Fruit fly (Drosophila melanogaster) whole organism, embryonic: ENCODE results near the gene Tim9b.

ENCODE experiments used
- Adf1 ChIP-seq: fragments of 200-800 bp; sonication (Bioruptor generic); IDR thresholded peaks from 2 replicates; pipeline ENCODE4 v1.3.6; 2022; ENCODE audit warnings: missing biosample characterization, missing genetic modification characterization
- Awh ChIP-seq: fragments of 200-800 bp; sonication (Bioruptor generic); IDR thresholded peaks from 2 replicates; pipeline ENCODE4, ENCODE4 v1.3.6; 2022; ENCODE audit warnings: missing biosample characterization, missing genetic modification characterization
- B-H2 ChIP-seq: fragments of 200-800 bp; sonication (Bioruptor generic); optimal IDR thresholded peaks from 2 replicates; lab custom pipeline; 2018; ENCODE audit warnings: missing biosample characterization, mild to moderate bottlenecking, missing genetic modification characterization
- CG10462 ChIP-seq: fragments of 200-800 bp; sonication (Bioruptor generic); optimal IDR thresholded peaks from 2 replicates; lab custom pipeline; 2016; ENCODE audit warnings: missing biosample characterization, missing genetic modification characterization
- CG10654 ChIP-seq: fragments of 200-800 bp; sonication (Bioruptor generic); optimal IDR thresholded peaks from 2 replicates; lab custom pipeline; 2016; ENCODE audit warnings: missing biosample characterization, missing genetic modification characterization
- CG11504 ChIP-seq: fragments of 200-800 bp; sonication (Bioruptor generic); optimal IDR thresholded peaks from 3 replicates; lab custom pipeline; 2019; ENCODE audit warnings: missing biosample characterization, mild to moderate bottlenecking, missing genetic modification characterization, moderate library complexity
- CG11696 ChIP-seq: fragments of 200-800 bp; sonication (Bioruptor generic); IDR thresholded peaks from 2 replicates; pipeline ENCODE4 v1.3.6; 2022; ENCODE audit warnings: missing biosample characterization, missing genetic modification characterization
- CG12236 ChIP-seq: fragments of 200-800 bp; sonication (Bioruptor generic); optimal IDR thresholded peaks from 2 replicates; lab custom pipeline; 2016; ENCODE audit warnings: missing biosample characterization, missing genetic modification characterization
- CG12299 ChIP-seq: fragments of 200-800 bp; sonication (Bioruptor generic); optimal IDR thresholded peaks from 2 replicates; lab custom pipeline; 2018; ENCODE audit warnings: missing biosample characterization, mild to moderate bottlenecking, missing genetic modification characterization
- CG15479 ChIP-seq: fragments of 200-800 bp; sonication (Bioruptor generic); optimal IDR thresholded peaks from 3 replicates; lab custom pipeline; 2019; ENCODE audit warnings: missing biosample characterization, mild to moderate bottlenecking, missing genetic modification characterization, moderate library complexity
- CG1603 ChIP-seq: fragments of 200-800 bp; sonication (Bioruptor generic); optimal IDR thresholded peaks from 2 replicates; lab custom pipeline; 2019; ENCODE audit warnings: missing biosample characterization, mild to moderate bottlenecking, missing genetic modification characterization, moderate library complexity
- CG1832 ChIP-seq: fragments of 200-800 bp; sonication (Bioruptor generic); optimal IDR thresholded peaks from 2 replicates; lab custom pipeline; 2017; ENCODE audit warnings: missing biosample characterization, mild to moderate bottlenecking, missing genetic modification characterization, inconsistent platforms
- CG34376 ChIP-seq: fragments of 200-800 bp; sonication (Bioruptor generic); optimal IDR thresholded peaks from 2 replicates; lab custom pipeline; 2018; ENCODE audit warnings: missing biosample characterization, mild to moderate bottlenecking, missing genetic modification characterization
- CG7556 ChIP-seq: fragments of 200-800 bp; sonication (Bioruptor generic); optimal IDR thresholded peaks from 2 replicates; lab custom pipeline; 2017; ENCODE audit warnings: missing biosample characterization, mild to moderate bottlenecking, missing genetic modification characterization
- CG8944 ChIP-seq: fragments of 200-800 bp; sonication (Bioruptor generic); optimal IDR thresholded peaks from 3 replicates; lab custom pipeline; 2016; ENCODE audit warnings: missing biosample characterization, missing genetic modification characterization
- CG9609 ChIP-seq: fragments of 200-800 bp; sonication (Bioruptor generic); optimal IDR thresholded peaks from 3 replicates; lab custom pipeline; 2016; ENCODE audit warnings: missing biosample characterization, missing genetic modification characterization
- CG9932 ChIP-seq: fragments of 200-800 bp; sonication (Bioruptor generic); IDR thresholded peaks from 2 replicates; pipeline ENCODE4 v1.3.6; 2022; ENCODE audit warnings: missing biosample characterization, missing genetic modification characterization
- CHES-1-like ChIP-seq: fragments of 200-800 bp; sonication (Bioruptor generic); optimal IDR thresholded peaks from 2 replicates; lab custom pipeline; 2016; ENCODE audit warnings: missing biosample characterization, missing genetic modification characterization
- D19A ChIP-seq: fragments of 200-800 bp; optimal IDR thresholded peaks from 3 replicates; lab custom pipeline; 2019; ENCODE audit warnings: missing biosample characterization, mild to moderate bottlenecking, missing genetic modification characterization, moderate library complexity
- Fer2 ChIP-seq: fragments of 200-800 bp; sonication (Bioruptor generic); optimal IDR thresholded peaks from 2 replicates; lab custom pipeline; 2018; ENCODE audit warnings: missing biosample characterization, mild to moderate bottlenecking, missing genetic modification characterization, moderate library complexity
- HLH54F ChIP-seq: fragments of 200-800 bp; sonication (Bioruptor generic); optimal IDR thresholded peaks from 3 replicates; lab custom pipeline; 2016; ENCODE audit warnings: missing biosample characterization, missing genetic modification characterization
- HLHmδ ChIP-seq: fragments of 200-800 bp; sonication (Bioruptor generic); optimal IDR thresholded peaks from 2 replicates; lab custom pipeline; 2018; ENCODE audit warnings: missing biosample characterization, mild to moderate bottlenecking, missing genetic modification characterization, moderate library complexity
- MTF-1 ChIP-seq: fragments of 200-800 bp; sonication (Bioruptor generic); optimal IDR thresholded peaks from 2 replicates; lab custom pipeline; 2018; ENCODE audit warnings: missing biosample characterization, mild to moderate bottlenecking, missing genetic modification characterization, borderline replicate concordance
- NC2β ChIP-seq: fragments of 200-800 bp; sonication (Bioruptor generic); optimal IDR thresholded peaks from 2 replicates; lab custom pipeline; 2016; ENCODE audit warnings: missing biosample characterization, missing genetic modification characterization
- Nf-YB ChIP-seq: fragments of 200-800 bp; sonication (Bioruptor generic); optimal IDR thresholded peaks from 3 replicates; lab custom pipeline; 2019; ENCODE audit warnings: missing biosample characterization, mild to moderate bottlenecking, missing genetic modification characterization, moderate library complexity
- PHDP ChIP-seq: fragments of 200-800 bp; sonication (Bioruptor generic); optimal IDR thresholded peaks from 3 replicates; lab custom pipeline; 2018; ENCODE audit warnings: missing biosample characterization, mild to moderate bottlenecking, missing genetic modification characterization, moderate library complexity
- Vsx1 ChIP-seq: fragments of 200-800 bp; sonication (Bioruptor generic); optimal IDR thresholded peaks from 2 replicates; lab custom pipeline; 2017; ENCODE audit warnings: missing biosample characterization, mild to moderate bottlenecking, missing genetic modification characterization, missing genetic modification reagents
- az2 ChIP-seq: fragments of 200-800 bp; sonication (Bioruptor generic); optimal IDR thresholded peaks from 3 replicates; lab custom pipeline; 2016; ENCODE audit warnings: missing biosample characterization, missing genetic modification characterization
- crol ChIP-seq: fragments of 200-800 bp; sonication (Bioruptor generic); IDR thresholded peaks from 2 replicates; pipeline ENCODE4 v1.3.6; 2022; ENCODE audit warnings: missing biosample characterization, missing genetic modification characterization
- da ChIP-seq: fragments of 200-800 bp; sonication (Bioruptor generic); optimal IDR thresholded peaks from 2 replicates; lab custom pipeline; 2016; ENCODE audit warnings: missing biosample characterization, missing genetic modification characterization
- dan ChIP-seq: fragments of 200-800 bp; sonication (Bioruptor generic); IDR thresholded peaks from 2 replicates; pipeline ENCODE4 v1.3.6; 2022; ENCODE audit warnings: missing biosample characterization, missing genetic modification characterization
- esg ChIP-seq: fragments of 200-800 bp; sonication (Bioruptor generic); conservative IDR thresholded peaks from 2 replicates; pipeline ENCODE4 v1.3.6; 2022; ENCODE audit warnings: missing biosample characterization, missing genetic modification characterization
- gce ChIP-seq: fragments of 200-800 bp; sonication (Bioruptor generic); IDR thresholded peaks from 3 replicates; pipeline ENCODE4 v1.3.6; 2022; ENCODE audit warnings: missing biosample characterization, missing genetic modification characterization
- gcm ChIP-seq: fragments of 200-800 bp; sonication (Bioruptor generic); optimal IDR thresholded peaks from 2 replicates; lab custom pipeline; 2019; ENCODE audit warnings: missing biosample characterization, mild to moderate bottlenecking, missing genetic modification characterization, moderate library complexity
- gcm2 ChIP-seq: fragments of 200-800 bp; sonication (Bioruptor generic); optimal IDR thresholded peaks from 2 replicates; lab custom pipeline; 2016; ENCODE audit warnings: missing biosample characterization, missing genetic modification characterization
- gro ChIP-seq: fragments of 200-800 bp; sonication (Bioruptor generic); optimal IDR thresholded peaks from 2 replicates; lab custom pipeline; 2016; ENCODE audit warnings: missing biosample characterization, missing genetic modification characterization
- hb ChIP-seq: fragments of 200-800 bp; sonication (Bioruptor generic); IDR thresholded peaks from 3 replicates; pipeline ENCODE4 v1.3.6; 2022; ENCODE audit warnings: missing biosample characterization, missing genetic modification characterization; ENCODE audit not compliant: partially characterized antibody
- hth ChIP-seq: fragments of >200 bp; optimal IDR thresholded peaks from 2 replicates; lab custom pipeline; 2017; ENCODE audit warnings: inconsistent platforms
- knrl ChIP-seq: fragments of 200-800 bp; sonication (Bioruptor generic); IDR thresholded peaks from 3 replicates; pipeline ENCODE4 v1.3.6; 2022; ENCODE audit warnings: missing biosample characterization, missing genetic modification characterization; ENCODE audit not compliant: partially characterized antibody
- lilli ChIP-seq: fragments of 200-800 bp; sonication (Bioruptor generic); optimal IDR thresholded peaks from 3 replicates; lab custom pipeline; 2016; ENCODE audit warnings: missing biosample characterization, missing genetic modification characterization
- pfk ChIP-seq: fragments of 200-800 bp; sonication (Bioruptor generic); optimal IDR thresholded peaks from 2 replicates; lab custom pipeline; 2018; ENCODE audit warnings: missing biosample characterization, mild to moderate bottlenecking, missing genetic modification characterization, moderate library complexity
- prd ChIP-seq, 3 experiments: fragments of >200 bp in 2 of 3; fragments of 200-800 bp in 1 of 3; sonication (Bioruptor generic) in 1 of 3; optimal IDR thresholded peaks in 2 of 3; IDR thresholded peaks in 1 of 3; 2 replicates in 2 of 3; 3 replicates in 1 of 3; pipeline versions ENCODE4 v1.3.6 to Lab custom; 2017 to 2022; ENCODE audit warnings: missing biosample characterization in 1 of 3, missing genetic modification characterization in 1 of 3
- ro ChIP-seq: fragments of 200-800 bp; sonication (Bioruptor generic); IDR thresholded peaks from 2 replicates; pipeline ENCODE4 v1.3.6; 2022; ENCODE audit warnings: missing biosample characterization, missing genetic modification characterization
- salm ChIP-seq: fragments of 200-800 bp; sonication (Bioruptor generic); optimal IDR thresholded peaks from 2 replicates; lab custom pipeline; 2018; ENCODE audit warnings: missing biosample characterization, mild to moderate bottlenecking, missing genetic modification characterization
- sens ChIP-seq: fragments of 200-800 bp; sonication (Bioruptor generic); peaks from one replicate; lab custom pipeline; 2016; ENCODE audit warnings: missing biosample characterization, missing genetic modification characterization
- sima ChIP-seq: fragments of 200-800 bp; sonication (Bioruptor generic); optimal IDR thresholded peaks from 2 replicates; lab custom pipeline; 2016; ENCODE audit warnings: missing biosample characterization, missing genetic modification characterization
- slp2 ChIP-seq: fragments of 200-800 bp; sonication (Bioruptor generic); optimal IDR thresholded peaks from 2 replicates; lab custom pipeline; 2016; ENCODE audit warnings: missing biosample characterization, missing genetic modification characterization
- sqz ChIP-seq: fragments of 200-800 bp; sonication (Bioruptor generic); optimal IDR thresholded peaks from 3 replicates; lab custom pipeline; 2018; ENCODE audit warnings: missing biosample characterization, mild to moderate bottlenecking, missing genetic modification characterization
- trh ChIP-seq: fragments of 200-800 bp; sonication (Bioruptor generic); optimal IDR thresholded peaks from 2 replicates; lab custom pipeline; 2016; ENCODE audit warnings: missing biosample characterization, missing genetic modification characterization
- zen ChIP-seq: fragments of 200-800 bp; sonication (Bioruptor generic); optimal IDR thresholded peaks from 3 replicates; lab custom pipeline; 2018; ENCODE audit warnings: missing biosample characterization, mild to moderate bottlenecking, missing genetic modification characterization, moderate library complexity

Gene Tim9b

dm6 chrX:19642819-19643504, 24.6 kb upstream of the Tim9b start, which contains the start of the genes CG12237 and Sec61gamma (continued):
- peak; percentile 16 for TF ChIP-seq Nf-YB (GFP tag; lab: Kevin White, UChicago)
- TF ChIP-seq CG10462 (GFP tag; lab: Kevin White, UChicago) = peak; percentile 12
- no peak for TF ChIP-seq CG7556 (GFP tag; lab: Kevin White, UChicago)
- no peak for TF ChIP-seq sqz (GFP tag; lab: Kevin White, UChicago)
- no peak for TF ChIP-seq Vsx1 (GFP tag; lab: Kevin White, UChicago)
- no peak for TF ChIP-seq gcm2 (GFP tag; lab: Kevin White, UChicago)
- TF ChIP-seq NC2β = peak; percentile 53
- no peak for TF ChIP-seq sima (GFP tag; lab: Kevin White, UChicago)
- TF ChIP-seq CHES-1-like (GFP tag; lab: Kevin White, UChicago) = peak; percentile 43
- TF ChIP-seq pfk = peak; percentile 13
- peak; percentile 53; the same call in 1 of the 2 replicates for TF ChIP-seq CG9932 (GFP tag; lab: Robert Waterston, UW)
- TF ChIP-seq prd (optimal IDR thresholded peaks at IDR 0.05; lab: Kevin White, UChicago) = no peak
- no peak for TF ChIP-seq prd (GFP tag; IDR thresholded peaks at IDR 0.05; lab: Robert Waterston, UW)
- TF ChIP-seq Adf1 = no peak; the same call in 1 of the 2 replicates
- no peak for TF ChIP-seq az2 (GFP tag; lab: Kevin White, UChicago)
- TF ChIP-seq CG12299 (tag; lab: Kevin White, UChicago) = no peak
- no peak for TF ChIP-seq trh (GFP tag; lab: Kevin White, UChicago)
- peak; percentile 44 for TF ChIP-seq B-H2 (GFP tag; lab: Kevin White, UChicago)
- TF ChIP-seq CG1603 (tag; lab: Kevin White, UChicago) = peak; percentile 59
- TF ChIP-seq hth (lab: Kevin White, UChicago) = no peak
- TF ChIP-seq CG9609 = peak; percentile 24
- no peak for TF ChIP-seq salm
- TF ChIP-seq CG10654 = peak; percentile 3
- TF ChIP-seq HLHmδ (GFP tag; lab: Kevin White, UChicago) = peak; percentile 85
- TF ChIP-seq CG34376 (GFP tag; lab: Kevin White, UChicago) = peak; percentile 48
- peak; percentile 32 for TF ChIP-seq CG15479 (GFP tag; lab: Kevin White, UChicago)
- TF ChIP-seq zen (tag; lab: Kevin White, UChicago) = no peak
- TF ChIP-seq hb (GFP tag; lab: Robert Waterston, UW) = no peak
- TF ChIP-seq D19A (tag; lab: Kevin White, UChicago) = no peak
- no peak for TF ChIP-seq CG8944 (GFP tag; lab: Kevin White, UChicago)
- TF ChIP-seq CG1832 (GFP tag; lab: Kevin White, UChicago) = no peak
- TF ChIP-seq PHDP = no peak
- TF ChIP-seq CG11504 = no peak
- no peak for TF ChIP-seq gce (GFP tag; lab: Robert Waterston, UW)
- no peak for TF ChIP-seq Fer2 (tag; lab: Kevin White, UChicago)
- no peak for TF ChIP-seq dan (GFP tag; lab: Robert Waterston, UW)
- peak; percentile 26 for TF ChIP-seq gro (GFP tag; lab: Kevin White, UChicago)
- TF ChIP-seq sens (GFP tag; lab: Kevin White, UChicago) = peak; percentile 71
- TF ChIP-seq da (GFP tag; lab: Kevin White, UChicago) = no peak
- no peak for TF ChIP-seq Awh (GFP tag; lab: Robert Waterston, UW)
- TF ChIP-seq CG11696 = no peak
- TF ChIP-seq HLH54F (GFP tag; lab: Kevin White, UChicago) = no peak
- no peak for TF ChIP-seq esg (GFP tag; lab: Robert Waterston, UW)
- TF ChIP-seq slp2 (GFP tag; lab: Kevin White, UChicago) = peak; percentile 13
- no peak for TF ChIP-seq gcm
- no peak for TF ChIP-seq CG12236 (GFP tag; lab: Kevin White, UChicago)
- peak; percentile 25 for TF ChIP-seq lilli (GFP tag; lab: Kevin White, UChicago)
- TF ChIP-seq MTF-1 (GFP tag; lab: Kevin White, UChicago) = no peak
- TF ChIP-seq knrl = no peak
- TF ChIP-seq crol (GFP tag; lab: Robert Waterston, UW) = no peak
- TF ChIP-seq ro (GFP tag; lab: Robert Waterston, UW) = no peak
